Worm (Caenorhabditis elegans): ENCODE data around the gene C16A11.4.

C16A11.4 gene

DNA sequence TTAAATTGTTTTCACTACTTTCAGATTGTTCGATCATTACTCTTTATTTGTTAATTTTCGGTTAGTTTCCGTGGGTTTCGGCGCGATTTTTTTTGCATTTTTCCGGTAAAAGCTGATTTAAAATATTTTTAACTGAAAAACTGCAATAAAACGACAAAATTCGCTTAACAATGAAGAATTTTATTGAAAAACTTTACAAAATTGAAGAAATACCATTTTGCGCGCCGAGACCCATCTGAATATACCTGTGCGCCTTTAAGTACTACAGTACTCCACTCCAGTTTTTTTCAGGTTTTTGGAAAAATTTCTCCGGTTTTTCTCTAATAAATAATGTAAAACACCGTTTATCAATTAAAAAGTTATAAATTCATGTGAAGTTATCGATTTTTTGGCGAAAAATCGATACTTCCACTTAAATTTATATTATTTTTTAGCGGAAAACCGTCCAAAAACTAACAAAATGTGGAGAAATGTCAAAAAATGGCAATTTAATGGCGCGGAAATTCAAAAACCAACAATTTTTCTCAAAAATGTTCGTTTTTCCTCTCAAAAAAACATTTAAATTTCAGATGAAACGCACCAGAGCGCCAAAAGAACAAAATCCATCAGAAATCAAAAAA lies 4.1 kb downstream of the C16A11.4 start, which contains the start of gene C16A11.10:
TSS of gene C16A11.10 (plus strand) at position 570 of the 620 bp plus-strand sequence.
- TF ChIP-seq unc-62 (GFP tag; optimal IDR thresholded peaks at IDR 0.05) = no peak

- TF ChIP-seq unc-62 (GFP tag; optimal IDR thresholded peaks at IDR 0.05) = no peak
Measured at ce11 chrII:4235959-4236358, 9.1 kb downstream of the C16A11.4 start, which contains the start of gene fbxc-43. fbxc-43 (minus strand) TSS chrII:4235996.

DNA sequence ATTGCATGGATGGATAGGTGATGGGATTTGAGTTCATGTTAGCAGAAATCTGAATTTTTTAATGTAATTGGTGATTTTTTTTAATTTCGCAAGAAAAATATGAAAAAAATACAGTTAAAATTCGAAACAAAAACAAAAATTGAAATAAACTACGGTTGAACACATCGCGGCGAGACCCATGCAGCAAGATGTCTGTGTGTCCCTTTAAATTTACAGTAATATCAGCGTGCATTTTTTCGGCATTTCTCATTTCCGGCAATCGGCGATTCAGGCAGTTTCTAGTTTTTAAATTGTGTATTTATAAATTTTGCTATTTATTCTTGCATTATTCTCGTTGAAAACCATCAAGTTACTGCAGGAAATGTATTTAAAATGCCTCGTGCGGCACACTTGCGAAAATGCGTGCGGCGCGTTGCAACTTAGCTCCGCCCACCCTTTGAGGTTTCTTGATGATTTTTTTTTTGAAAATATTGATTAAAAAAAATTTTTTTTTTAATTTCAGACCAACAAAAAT lies 10.9 kb downstream of the C16A11.4 start, which contains the start of the genes fbxc-44 and C16A11.2:
TSS of gene fbxc-44 (minus strand) at position 51 of the 514 bp plus-strand sequence.
TSS of gene C16A11.2 (plus strand) at position 503 of the 514 bp plus-strand sequence.
- no peak for TF ChIP-seq unc-62 (GFP tag; optimal IDR thresholded peaks at IDR 0.05)

ce11 chrII:4238963-4239362 lies 12.1 kb downstream of the C16A11.4 start:
- no peak for TF ChIP-seq unc-62 (GFP tag; optimal IDR thresholded peaks at IDR 0.05)

ce11 chrII:4244959-4245358 lies 18.1 kb downstream of the C16A11.4 start:
- TF ChIP-seq unc-62 (GFP tag; optimal IDR thresholded peaks at IDR 0.05) = no peak

ce11 chrII:4246897-4247296 lies 20.1 kb downstream of the C16A11.4 start, which contains the start of gene gpa-11:
gpa-11 (plus strand) TSS chrII:4247197.
- TF ChIP-seq unc-62 (GFP tag; optimal IDR thresholded peaks at IDR 0.05) = no peak

ce11 chrII:4256541-4257001 lies 29.7 kb downstream of the C16A11.4 start, which contains the start of gene C16A11.7:
C16A11.7 (minus strand) TSS chrII:4256951.
- no peak for TF ChIP-seq unc-62 (GFP tag; optimal IDR thresholded peaks at IDR 0.05)

- TF ChIP-seq unc-62 (GFP tag; optimal IDR thresholded peaks at IDR 0.05) = no peak
Measured at ce11 chrII:4258683-4259082, 31.8 kb downstream of the C16A11.4 start, which contains the start of gene clec-135. clec-135 (minus strand) TSS chrII:4258783.

ce11 chrII:4267711-4268110 lies 40.9 kb downstream of the C16A11.4 start:
- no peak for TF ChIP-seq unc-62 (GFP tag; optimal IDR thresholded peaks at IDR 0.05)

DNA sequence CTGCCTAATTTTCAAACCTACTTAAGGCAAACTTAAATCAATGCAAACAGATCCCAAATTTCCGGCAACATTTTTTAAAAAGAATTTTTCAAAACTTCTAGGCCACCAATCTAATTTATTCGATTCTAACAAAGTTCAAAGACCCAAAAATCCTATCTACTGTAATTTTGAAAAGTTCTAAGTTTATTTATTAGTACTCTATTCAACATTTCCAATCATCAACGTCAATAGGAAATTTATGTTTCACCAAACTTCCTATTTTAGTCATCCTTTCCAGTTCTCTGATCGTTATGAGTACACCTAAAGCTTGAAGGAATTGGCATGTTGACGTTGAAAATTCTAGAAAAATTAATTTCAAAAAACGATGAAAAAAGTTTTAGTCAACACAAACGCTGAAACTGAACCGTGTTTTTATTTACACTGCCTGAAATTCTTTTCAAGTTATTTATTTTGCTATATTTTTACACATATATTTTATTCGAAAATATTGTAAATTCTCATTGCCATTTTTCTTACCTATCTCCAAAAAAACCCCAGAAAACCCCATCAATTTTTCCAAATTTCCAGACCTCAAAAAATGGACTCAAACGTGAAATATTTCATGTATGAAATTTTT lies 48.9 kb downstream of the C16A11.4 start, which contains the start of gene npr-42:
TSS of gene npr-42 (plus strand) at position 566 of the 616 bp plus-strand sequence.
- TF ChIP-seq unc-62 (GFP tag; optimal IDR thresholded peaks at IDR 0.05) = no peak

ce11 chrII:4276924-4277323 lies 50.1 kb downstream of the C16A11.4 start:
- TF ChIP-seq unc-62 (GFP tag; optimal IDR thresholded peaks at IDR 0.05) = no peak

DNA sequence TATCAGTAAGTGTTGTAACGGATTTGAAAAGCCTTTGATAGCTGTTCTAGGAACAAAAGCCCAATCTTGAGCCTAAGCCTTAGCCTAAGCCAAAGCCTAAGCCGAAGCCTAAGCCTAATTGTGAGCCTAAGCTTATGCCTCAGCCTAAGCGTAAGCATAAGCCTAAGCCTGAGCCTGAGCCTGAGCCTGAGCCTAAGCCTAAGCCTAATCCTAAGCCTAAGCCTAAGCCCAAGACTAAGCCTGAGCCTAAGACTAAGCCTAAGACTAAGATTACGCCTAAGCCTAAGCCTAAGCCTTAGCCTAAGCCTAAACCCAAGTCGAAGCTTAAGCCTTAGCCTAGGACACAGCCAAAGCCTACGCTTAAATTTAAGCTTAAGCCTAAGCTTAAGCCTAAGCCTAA lies 50.8 kb downstream of the C16A11.4 start:
- TF ChIP-seq unc-62 (GFP tag; optimal IDR thresholded peaks at IDR 0.05) = no peak
